Worm (Caenorhabditis elegans) whole organism, L1 larva: Measurements from ENCODE around the gene C25F9.4.
A peak's percentile ranks its signal among the peaks of the same experiment; 100 is the strongest.

Experiments
- blmp-1 ChIP-seq: fragments of 150-350 bp; optimal IDR thresholded peaks from 2 replicates; lab custom pipeline; 2014; ENCODE audit warnings: missing biosample characterization, missing genetic modification characterization
- ceh-82 ChIP-seq, 3 experiments: fragments of 150-350 bp in 1 of 3; sonication (generic microtip) in 2 of 3; optimal IDR thresholded peaks; 2 replicates each; lab custom pipeline; 2014 to 2017; ENCODE audit warnings: missing biosample characterization in 3 of 3, missing genetic modification characterization in 3 of 3
- dpl-1 ChIP-seq, 3 experiments: fragments of 150-350 bp in 2 of 3; sonication (generic microtip) in 1 of 3; optimal IDR thresholded peaks; 2 replicates each; lab custom pipeline; 2014 to 2017; ENCODE audit warnings: missing biosample characterization in 3 of 3, missing genetic modification characterization in 3 of 3, missing genetic modification reagents in 3 of 3
- nhr-20 ChIP-seq: sonication (generic microtip); optimal IDR thresholded peaks from 2 replicates; lab custom pipeline; 2016; ENCODE audit warnings: mild to moderate bottlenecking, missing genetic modification characterization, missing compliant biosample characterization
- snpc-4 ChIP-seq: fragments of 150-350 bp; optimal IDR thresholded peaks from 2 replicates; lab custom pipeline; 2014; ENCODE audit warnings: missing biosample characterization, missing genetic modification characterization
- unc-62 ChIP-seq: fragments of 150-350 bp; optimal IDR thresholded peaks from 2 replicates; lab custom pipeline; 2014; ENCODE audit warnings: missing biosample characterization, missing genetic modification reagents, missing genetic modification characterization

DNA sequence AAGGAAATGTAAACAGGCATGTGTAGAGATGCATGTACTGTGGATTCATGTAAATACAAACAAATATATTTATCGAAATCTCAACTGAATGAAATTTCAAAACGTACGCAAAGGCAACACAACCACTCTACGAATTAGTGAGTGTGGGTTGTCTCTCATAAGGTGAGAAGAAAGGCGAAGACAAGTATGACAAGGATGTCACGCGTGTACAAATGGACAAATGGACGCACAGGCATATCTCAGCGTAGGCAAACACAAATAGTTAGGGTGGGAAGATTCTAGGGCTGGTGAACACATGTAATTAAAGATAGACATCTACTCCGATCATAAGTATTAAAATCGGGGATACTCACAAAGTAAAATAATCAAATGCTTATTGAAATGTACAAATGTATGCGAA is 11.7 kb upstream of the C25F9.4 start:
- TF ChIP-seq blmp-1 (peak; percentile 20), nhr-20 (tag; lab: Kevin White, UChicago) (peak; percentile 60), unc-62 (no peak), dpl-1 (GFP tag; optimal IDR thresholded peaks at IDR 0.05; lab: Kevin White, UChicago) (no peak), snpc-4 (no peak), ceh-82 (tag; optimal IDR thresholded peaks at IDR 0.05; lab: Kevin White, UChicago) (no peak)
